Fruit fly (Drosophila melanogaster) whole organism, embryonic: ENCODE measurements around the gene cd.

ENCODE experiments used
- B-H2 ChIP-seq: fragments of 200-800 bp; sonication (Bioruptor generic); optimal IDR thresholded peaks from 2 replicates; lab custom pipeline; 2018; ENCODE audit warnings: missing biosample characterization, mild to moderate bottlenecking, missing genetic modification characterization
- BEAF-32 ChIP-seq: fragments of 200-800 bp; sonication (Bioruptor generic); optimal IDR thresholded peaks from 3 replicates; lab custom pipeline; 2017; ENCODE audit warnings: missing biosample characterization, missing genetic modification characterization, mild to moderate bottlenecking, moderate library complexity, missing genetic modification reagents
- CG10366 ChIP-seq: fragments of 200-800 bp; sonication (Bioruptor generic); IDR thresholded peaks from 2 replicates; pipeline ENCODE4 v1.3.6; 2022; ENCODE audit warnings: missing biosample characterization, missing genetic modification characterization
- CG14014 ChIP-seq: fragments of 200-800 bp; sonication (Bioruptor generic); IDR thresholded peaks from 2 replicates; pipeline ENCODE4 v1.3.6; 2022; ENCODE audit warnings: missing biosample characterization, missing genetic modification characterization
- CG1529 ChIP-seq: fragments of 200-800 bp; sonication (Bioruptor generic); optimal IDR thresholded peaks from 3 replicates; lab custom pipeline; 2018; ENCODE audit warnings: missing biosample characterization, missing genetic modification characterization
- CG16813 ChIP-seq: fragments of 200-800 bp; sonication (Bioruptor generic); IDR thresholded peaks from 3 replicates; pipeline ENCODE4 v1.3.6; 2022; ENCODE audit warnings: missing biosample characterization, missing genetic modification characterization; ENCODE audit not compliant: partially characterized antibody
- CG18619 ChIP-seq: fragments of 200-800 bp; sonication (Bioruptor generic); optimal IDR thresholded peaks from 3 replicates; lab custom pipeline; 2017; ENCODE audit warnings: missing biosample characterization, mild to moderate bottlenecking, missing genetic modification characterization
- CG31388 ChIP-seq: fragments of 200-800 bp; sonication (Bioruptor generic); optimal IDR thresholded peaks from 2 replicates; lab custom pipeline; 2016; ENCODE audit warnings: missing biosample characterization, missing genetic modification characterization
- CG4328 ChIP-seq: fragments of 200-800 bp; sonication (Bioruptor generic); optimal IDR thresholded peaks from 3 replicates; lab custom pipeline; 2017; ENCODE audit warnings: missing biosample characterization, missing genetic modification reagents, missing genetic modification characterization
- CG6683 ChIP-seq: fragments of 200-800 bp; sonication (Bioruptor generic); optimal IDR thresholded peaks from 2 replicates; lab custom pipeline; 2017; ENCODE audit warnings: missing biosample characterization, mild to moderate bottlenecking, missing genetic modification characterization, missing genetic modification reagents
- CG6689 ChIP-seq: fragments of 200-800 bp; sonication (Bioruptor generic); IDR thresholded peaks from 2 replicates; pipeline ENCODE4 v1.3.6; 2022; ENCODE audit warnings: missing biosample characterization, missing genetic modification characterization
- CG7556 ChIP-seq: fragments of 200-800 bp; sonication (Bioruptor generic); optimal IDR thresholded peaks from 2 replicates; lab custom pipeline; 2017; ENCODE audit warnings: missing biosample characterization, mild to moderate bottlenecking, missing genetic modification characterization
- CG9797 ChIP-seq: fragments of 200-800 bp; sonication (Bioruptor generic); optimal IDR thresholded peaks from 3 replicates; lab custom pipeline; 2018; ENCODE audit warnings: missing biosample characterization, mild to moderate bottlenecking, missing genetic modification characterization
- CG9817 ChIP-seq: fragments of 200-800 bp; sonication (Bioruptor generic); optimal IDR thresholded peaks from 2 replicates; lab custom pipeline; 2018; ENCODE audit warnings: missing biosample characterization, mild to moderate bottlenecking, missing genetic modification characterization, moderate library complexity
- Chrac-16 ChIP-seq: fragments of 200-800 bp; sonication (Bioruptor generic); optimal IDR thresholded peaks from 3 replicates; lab custom pipeline; 2016; ENCODE audit warnings: missing biosample characterization, missing genetic modification characterization
- D19A ChIP-seq: fragments of 200-800 bp; optimal IDR thresholded peaks from 3 replicates; lab custom pipeline; 2019; ENCODE audit warnings: missing biosample characterization, mild to moderate bottlenecking, missing genetic modification characterization, moderate library complexity
- Dip3 ChIP-seq: fragments of 200-800 bp; sonication (Bioruptor generic); optimal IDR thresholded peaks from 3 replicates; lab custom pipeline; 2016; ENCODE audit warnings: missing biosample characterization, missing genetic modification characterization
- H2.0 ChIP-seq: fragments of 200-800 bp; sonication (Bioruptor generic); IDR thresholded peaks from 2 replicates; pipeline ENCODE4 v1.3.6; 2022; ENCODE audit warnings: missing biosample characterization, missing genetic modification characterization
- HLHmδ ChIP-seq: fragments of 200-800 bp; sonication (Bioruptor generic); optimal IDR thresholded peaks from 2 replicates; lab custom pipeline; 2018; ENCODE audit warnings: missing biosample characterization, mild to moderate bottlenecking, missing genetic modification characterization, moderate library complexity
- MBD-R2 ChIP-seq: fragments of 200-800 bp; sonication (Bioruptor generic); IDR thresholded peaks from 2 replicates; pipeline ENCODE4 v1.3.6; 2022; ENCODE audit warnings: missing biosample characterization, missing genetic modification characterization
- Mes4 ChIP-seq: fragments of 200-800 bp; sonication (Bioruptor generic); optimal IDR thresholded peaks from 2 replicates; lab custom pipeline; 2016; ENCODE audit warnings: missing biosample characterization, missing genetic modification characterization
- Mrtf ChIP-seq: fragments of 200-800 bp; sonication (Bioruptor generic); IDR thresholded peaks from 3 replicates; pipeline ENCODE4 v1.3.6; 2022; ENCODE audit warnings: missing biosample characterization, missing genetic modification characterization
- NK7.1 ChIP-seq: fragments of 200-800 bp; sonication (Bioruptor generic); optimal IDR thresholded peaks from 3 replicates; lab custom pipeline; 2016; ENCODE audit warnings: missing biosample characterization, missing genetic modification characterization
- NfI ChIP-seq: fragments of 200-800 bp; sonication (Bioruptor generic); optimal IDR thresholded peaks from 3 replicates; lab custom pipeline; 2018; ENCODE audit warnings: missing biosample characterization, mild to moderate bottlenecking, missing genetic modification characterization, moderate library complexity
- Sox100B ChIP-seq: fragments of 200-800 bp; sonication (Bioruptor generic); optimal IDR thresholded peaks from 3 replicates; lab custom pipeline; 2018; ENCODE audit warnings: missing biosample characterization, mild to moderate bottlenecking, missing genetic modification characterization
- Xrp1 ChIP-seq: fragments of 200-800 bp; sonication (Bioruptor generic); IDR thresholded peaks from 2 replicates; pipeline ENCODE4 v1.3.6; 2022; ENCODE audit warnings: missing biosample characterization, missing genetic modification characterization
- bsh ChIP-seq, 2 experiments: fragments of 200-800 bp; sonication (Bioruptor generic); optimal IDR thresholded peaks; 2 replicates each; lab custom pipeline; 2017 to 2018; ENCODE audit warnings: mild to moderate bottlenecking in 2 of 2, missing biosample characterization in 2 of 2, missing genetic modification characterization in 2 of 2, moderate library complexity in 1 of 2
- caup ChIP-seq: fragments of 200-800 bp; sonication (Bioruptor generic); optimal IDR thresholded peaks from 3 replicates; lab custom pipeline; 2017; ENCODE audit warnings: missing biosample characterization, mild to moderate bottlenecking, missing genetic modification characterization, moderate library complexity; ENCODE audit not compliant: severe bottlenecking
- ci ChIP-seq: fragments of 200-800 bp; sonication (Bioruptor generic); IDR thresholded peaks from 3 replicates; pipeline ENCODE4 v1.3.6; 2022; ENCODE audit warnings: missing biosample characterization, missing genetic modification characterization
- dm ChIP-seq: fragments of 200-800 bp; sonication (Bioruptor generic); optimal IDR thresholded peaks from 3 replicates; lab custom pipeline; 2016; ENCODE audit warnings: missing biosample characterization, missing genetic modification characterization
- dmrt99B ChIP-seq: fragments of 200-800 bp; sonication (Bioruptor generic); optimal IDR thresholded peaks from 2 replicates; lab custom pipeline; 2018; ENCODE audit warnings: missing biosample characterization, mild to moderate bottlenecking, missing genetic modification characterization, moderate library complexity
- fu2 ChIP-seq: fragments of 200-800 bp; sonication (Bioruptor generic); optimal IDR thresholded peaks from 2 replicates; lab custom pipeline; 2016; ENCODE audit warnings: missing biosample characterization, missing genetic modification characterization
- gfzf ChIP-seq: fragments of 200-800 bp; sonication (Bioruptor generic); optimal IDR thresholded peaks from 2 replicates; lab custom pipeline; 2016; ENCODE audit warnings: missing biosample characterization, mild to moderate bottlenecking, missing genetic modification characterization, moderate library complexity
- inv ChIP-seq: fragments of 200-800 bp; sonication (Bioruptor generic); IDR thresholded peaks from 2 replicates; pipeline ENCODE4 v1.3.6; 2022; ENCODE audit warnings: missing biosample characterization, missing genetic modification characterization; ENCODE audit not compliant: partially characterized antibody
- jigr1 ChIP-seq: fragments of 200-800 bp; sonication (Bioruptor generic); IDR thresholded peaks from 3 replicates; pipeline ENCODE4 v1.3.6; 2022; ENCODE audit warnings: missing biosample characterization, missing genetic modification characterization
- lilli ChIP-seq: fragments of 200-800 bp; sonication (Bioruptor generic); optimal IDR thresholded peaks from 3 replicates; lab custom pipeline; 2016; ENCODE audit warnings: missing biosample characterization, missing genetic modification characterization
- lmd ChIP-seq: fragments of 200-800 bp; sonication (Bioruptor generic); IDR thresholded peaks from 2 replicates; pipeline ENCODE4 v1.3.6; 2022; ENCODE audit warnings: missing biosample characterization, missing genetic modification characterization
- luna ChIP-seq: fragments of 200-800 bp; sonication (Bioruptor generic); optimal IDR thresholded peaks from 2 replicates; lab custom pipeline; 2016; ENCODE audit warnings: missing biosample characterization, missing genetic modification characterization
- mld ChIP-seq: fragments of 200-800 bp; sonication (Bioruptor generic); IDR thresholded peaks from 3 replicates; pipeline ENCODE4 v1.3.6; 2022; ENCODE audit warnings: missing biosample characterization, missing genetic modification characterization; ENCODE audit not compliant: partially characterized antibody
- nerfin-2 ChIP-seq: fragments of 200-800 bp; sonication (Bioruptor generic); IDR thresholded peaks from 2 replicates; pipeline ENCODE4 v1.3.6; 2022; ENCODE audit warnings: missing biosample characterization, missing genetic modification characterization; ENCODE audit not compliant: partially characterized antibody
- oc ChIP-seq: fragments of 200-800 bp; sonication (Bioruptor generic); optimal IDR thresholded peaks from 2 replicates; lab custom pipeline; 2018; ENCODE audit warnings: missing biosample characterization, mild to moderate bottlenecking, missing genetic modification characterization, moderate library complexity
- sens-2 ChIP-seq: fragments of 200-800 bp; sonication (Bioruptor generic); IDR thresholded peaks from 2 replicates; pipeline ENCODE4 v1.3.6; 2022; ENCODE audit warnings: missing biosample characterization, missing genetic modification characterization
- ssp ChIP-seq: fragments of 200-800 bp; sonication (Bioruptor generic); IDR thresholded peaks from 2 replicates; pipeline ENCODE4 v1.3.6; 2022; ENCODE audit warnings: missing biosample characterization, missing genetic modification characterization
- sug ChIP-seq: fragments of 200-800 bp; optimal IDR thresholded peaks from 2 replicates; lab custom pipeline; 2019; ENCODE audit warnings: missing biosample characterization, mild to moderate bottlenecking, missing genetic modification characterization, moderate library complexity
- tap ChIP-seq: fragments of 200-800 bp; optimal IDR thresholded peaks from 3 replicates; lab custom pipeline; 2019; ENCODE audit warnings: missing biosample characterization, mild to moderate bottlenecking, missing genetic modification characterization, moderate library complexity
- unpg ChIP-seq: fragments of 200-800 bp; sonication (Bioruptor generic); optimal IDR thresholded peaks from 3 replicates; lab custom pipeline; 2018; ENCODE audit warnings: missing biosample characterization, mild to moderate bottlenecking, missing genetic modification characterization, moderate library complexity
- vnd ChIP-seq: fragments of 200-800 bp; sonication (Bioruptor generic); IDR thresholded peaks from 3 replicates; pipeline ENCODE4 v1.3.6; 2022; ENCODE audit warnings: missing biosample characterization, missing genetic modification characterization; ENCODE audit not compliant: partially characterized antibody
- zen2 ChIP-seq: fragments of 200-800 bp; sonication (Bioruptor generic); IDR thresholded peaks from 3 replicates; pipeline ENCODE4 v1.3.6; 2022; ENCODE audit warnings: missing biosample characterization, missing genetic modification characterization; ENCODE audit not compliant: partially characterized antibody
- zfh2 ChIP-seq: fragments of 200-800 bp; sonication (Bioruptor generic); optimal IDR thresholded peaks from 2 replicates; lab custom pipeline; 2016; ENCODE audit warnings: missing biosample characterization, missing genetic modification characterization

The cd gene

dm6 chr3R:22686336-22686874, 8.4 kb upstream of the cd start, which contains the start of the genes Gclm and CG17625 (continued):
- TF ChIP-seq HLHmδ (GFP tag; lab: Kevin White, UChicago) (peak; percentile 92), tap (tag; lab: Kevin White, UChicago) (peak; percentile 53), zen2 (peak; percentile 65), inv (peak; percentile 60; the same call in 1 of the 2 replicates), CG16813 (GFP tag; lab: Robert Waterston, UW) (peak; percentile 75), CG6683 (GFP tag; lab: Kevin White, UChicago) (peak; percentile 9), lilli (peak; percentile 57), NK7.1 (GFP tag; lab: Kevin White, UChicago) (no peak), sug (peak; percentile 76), zfh2 (GFP tag; lab: Kevin White, UChicago) (peak; percentile 49), CG1529 (no peak), fu2 (GFP tag; lab: Kevin White, UChicago) (peak; percentile 14), Dip3 (GFP tag; lab: Kevin White, UChicago) (peak; percentile 48), CG9817 (peak; percentile 55), CG4328 (peak; percentile 55), D19A (tag; lab: Kevin White, UChicago) (peak; percentile 32), Chrac-16 (peak; percentile 34), dmrt99B (tag; lab: Kevin White, UChicago) (peak; percentile 36), ci (peak; percentile 74), CG7556 (GFP tag; lab: Kevin White, UChicago) (peak; percentile 58), caup (GFP tag; lab: Kevin White, UChicago) (peak; percentile 60), dm (GFP tag; lab: Kevin White, UChicago) (peak; percentile 73), Mes4 (GFP tag; lab: Kevin White, UChicago) (peak; percentile 3), Mrtf (peak; percentile 33; the same call in 1 of the 3 replicates), gfzf (peak; percentile 9), CG14014 (peak; percentile 63), luna (no peak), nerfin-2 (peak; percentile 68), MBD-R2 (peak; percentile 77), ssp (GFP tag; lab: Robert Waterston, UW) (peak; percentile 35; the same call in 1 of the 2 replicates), CG31388 (no peak), CG6689 (GFP tag; lab: Robert Waterston, UW) (peak; percentile 60; the same call in 1 of the 2 replicates), CG10366 (GFP tag; lab: Robert Waterston, UW) (peak; percentile 60), Xrp1 (GFP tag; lab: Robert Waterston, UW) (peak; percentile 65; the same call in 1 of the 2 replicates), unpg (GFP tag; lab: Kevin White, UChicago) (peak; percentile 42), CG18619 (peak; percentile 45), Sox100B (GFP tag; lab: Kevin White, UChicago) (peak; percentile 32), B-H2 (GFP tag; lab: Kevin White, UChicago) (peak; percentile 50), CG9797 (peak; percentile 24), mld (GFP tag; lab: Robert Waterston, UW) (peak; percentile 68; the same call in 1 of the 3 replicates), H2.0 (GFP tag; lab: Robert Waterston, UW) (peak; percentile 28; the same call in 1 of the 2 replicates), bsh (GFP tag; optimal IDR thresholded peaks at IDR 0.05; lab: Kevin White, UChicago) (peak; percentile 46 to 55), vnd (GFP tag; lab: Robert Waterston, UW) (peak; percentile 47; the same call in 2 of the 3 replicates), lmd (GFP tag; lab: Robert Waterston, UW) (peak; percentile 54; the same call in 1 of the 2 replicates), oc (peak; percentile 3), NfI (GFP tag; lab: Kevin White, UChicago) (peak; percentile 54), sens-2 (GFP tag; lab: Robert Waterston, UW) (no peak), jigr1 (GFP tag; lab: Robert Waterston, UW) (peak; percentile 37; the same call in 1 of the 3 replicates), BEAF-32 (GFP tag; lab: Kevin White, UChicago) (peak; percentile 81)
